Worm (Caenorhabditis elegans): ENCODE results near the gene nsph-1.1.
A peak's percentile ranks its signal among the peaks of the same experiment; 100 is the strongest.

Gene nsph-1.1

ce11 chrII:8785875-8786274 lies 19.3 kb downstream of the nsph-1.1 start:
- TF ChIP-seq dao-5 (tag; optimal IDR thresholded peaks at IDR 0.05) = no peak
- TF ChIP-seq him-1 (tag; optimal IDR thresholded peaks at IDR 0.05) = no peak
- TF ChIP-seq W03F9.2 (tag; optimal IDR thresholded peaks at IDR 0.05) = no peak

- no peak for TF ChIP-seq dao-5 (tag; optimal IDR thresholded peaks at IDR 0.05)
- peak; percentile 68 for TF ChIP-seq him-1 (tag; optimal IDR thresholded peaks at IDR 0.05)
- TF ChIP-seq W03F9.2 (tag; optimal IDR thresholded peaks at IDR 0.05) = peak; percentile 84
Observed at ce11 chrII:8787376-8787775, 20.8 kb downstream of the nsph-1.1 start.

DNA sequence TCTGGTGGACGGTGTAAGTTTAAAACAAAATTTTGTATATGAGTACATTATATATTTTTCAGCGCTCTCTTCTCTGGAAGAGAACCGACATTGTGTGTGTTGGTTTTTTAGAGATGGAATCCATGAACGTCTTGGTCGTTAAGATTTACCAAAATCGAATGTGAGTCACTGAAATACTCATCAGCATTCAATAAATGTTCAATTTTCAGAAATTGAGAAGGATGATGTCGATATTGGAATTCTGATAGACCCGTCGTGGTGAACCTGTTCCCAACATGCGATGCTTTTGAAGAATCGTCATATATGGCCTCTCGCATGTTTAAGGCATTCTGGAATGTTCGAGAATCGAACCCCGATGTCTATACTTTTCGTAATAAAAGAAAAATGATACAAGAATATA lies 22.2 kb downstream of the nsph-1.1 start:
- TF ChIP-seq dao-5 (tag; optimal IDR thresholded peaks at IDR 0.05) = no peak
- TF ChIP-seq W03F9.2 (tag; optimal IDR thresholded peaks at IDR 0.05) = no peak
- no peak for TF ChIP-seq him-1 (tag; optimal IDR thresholded peaks at IDR 0.05)

DNA sequence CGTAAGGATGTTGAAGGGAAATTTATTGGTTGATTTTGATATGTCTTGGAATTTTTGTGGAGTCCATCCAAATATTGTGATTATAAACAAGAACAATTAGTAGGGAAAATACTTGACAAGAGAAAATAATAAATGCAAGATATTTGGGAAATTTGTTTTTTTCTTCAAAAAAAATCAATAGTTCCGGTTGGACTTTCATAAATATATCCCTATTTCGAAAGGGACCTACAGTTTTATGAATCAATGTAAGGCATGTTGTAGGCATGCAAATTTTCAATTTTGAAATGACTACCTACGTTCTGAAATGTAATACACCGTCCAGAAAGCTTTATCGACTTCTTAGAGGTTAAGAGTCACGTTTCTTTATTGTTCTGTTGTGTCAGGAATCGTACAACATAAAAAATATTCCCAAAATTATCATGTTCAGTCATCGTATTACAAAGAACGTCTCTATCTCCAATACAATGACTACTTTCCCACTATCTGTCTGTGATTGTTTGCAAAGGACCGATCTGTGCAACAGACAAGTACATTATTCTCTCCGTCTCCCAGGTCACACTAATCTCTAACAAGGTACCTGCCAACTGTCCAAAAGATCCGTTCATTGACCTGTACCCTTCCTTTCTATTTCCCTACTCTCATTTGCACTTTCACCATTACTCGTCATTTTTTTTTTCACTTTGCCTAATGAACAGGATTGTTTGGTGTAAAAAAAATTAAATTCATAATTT lies 23.4 kb downstream of the nsph-1.1 start, which contains the start of gene F07H5.13:
TSS of gene F07H5.13 (plus strand) at position 730 of the 731 bp plus-strand sequence.
- TF ChIP-seq W03F9.2 (tag; optimal IDR thresholded peaks at IDR 0.05) = peak; percentile 53
- no peak for TF ChIP-seq dao-5 (tag; optimal IDR thresholded peaks at IDR 0.05)
- no peak for TF ChIP-seq him-1 (tag; optimal IDR thresholded peaks at IDR 0.05)

DNA sequence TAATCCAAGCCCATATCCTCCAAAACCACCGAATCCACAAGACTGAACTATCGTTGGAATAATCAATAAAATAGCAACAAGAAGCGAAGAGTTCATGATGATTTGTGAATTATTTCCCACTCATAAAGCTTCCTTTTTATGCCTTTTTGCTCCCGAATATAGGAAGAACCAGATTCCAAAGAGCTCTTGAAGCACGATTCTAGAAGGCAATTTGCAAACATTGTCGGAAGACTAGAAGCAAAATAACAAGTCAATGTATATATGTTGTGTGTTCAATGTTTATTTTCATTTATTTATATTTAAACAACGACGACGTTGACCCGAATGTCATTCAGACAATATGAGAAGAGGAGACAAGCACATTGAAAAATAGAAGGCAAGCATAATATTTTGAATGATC lies 26.1 kb downstream of the nsph-1.1 start, which contains the start of gene idpa-2:
TSS of gene idpa-2 (minus strand) at position 101 of the 400 bp plus-strand sequence.
- TF ChIP-seq dao-5 (tag; optimal IDR thresholded peaks at IDR 0.05) = no peak

- TF ChIP-seq W03F9.2 (tag; optimal IDR thresholded peaks at IDR 0.05) (no peak), him-1 (tag; optimal IDR thresholded peaks at IDR 0.05) (no peak), dao-5 (tag; optimal IDR thresholded peaks at IDR 0.05) (no peak)
Observed at ce11 chrII:8794072-8794471, 27.5 kb downstream of the nsph-1.1 start, which contains the start of gene F07H5.7. Gene F07H5.7, minus strand, starts transcription at chrII:8794172.

DNA sequence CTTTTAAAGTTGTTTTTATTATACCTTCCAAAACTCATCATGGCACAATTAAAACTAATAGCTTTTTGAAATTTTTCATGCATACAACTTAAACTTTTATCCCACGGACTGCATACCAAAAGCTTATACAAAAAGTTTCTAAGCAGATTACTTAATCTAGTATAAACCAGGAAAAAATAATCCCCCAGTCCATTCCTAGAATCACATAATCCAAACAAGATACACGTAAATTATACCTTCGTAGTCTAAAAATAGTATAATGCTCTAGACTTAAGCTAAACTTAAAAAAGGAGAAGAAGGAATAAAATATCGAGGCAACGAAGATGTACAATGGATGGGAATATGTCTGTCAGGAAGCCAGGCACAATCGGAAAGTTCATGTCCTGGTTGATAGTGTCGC lies 28.7 kb downstream of the nsph-1.1 start:
- TF ChIP-seq him-1 (tag; optimal IDR thresholded peaks at IDR 0.05) (no peak), dao-5 (tag; optimal IDR thresholded peaks at IDR 0.05) (no peak), W03F9.2 (tag; optimal IDR thresholded peaks at IDR 0.05) (no peak)

ce11 chrII:8796391-8796790 lies 29.8 kb downstream of the nsph-1.1 start:
- TF ChIP-seq him-1 (tag; optimal IDR thresholded peaks at IDR 0.05) = peak; percentile 90
- peak; percentile 6 for TF ChIP-seq W03F9.2 (tag; optimal IDR thresholded peaks at IDR 0.05)
- no peak for TF ChIP-seq dao-5 (tag; optimal IDR thresholded peaks at IDR 0.05)

- TF ChIP-seq him-1 (tag; optimal IDR thresholded peaks at IDR 0.05) (no peak), W03F9.2 (tag; optimal IDR thresholded peaks at IDR 0.05) (no peak), dao-5 (tag; optimal IDR thresholded peaks at IDR 0.05) (no peak)
Observed at ce11 chrII:8799725-8800124, 33.1 kb downstream of the nsph-1.1 start.

DNA sequence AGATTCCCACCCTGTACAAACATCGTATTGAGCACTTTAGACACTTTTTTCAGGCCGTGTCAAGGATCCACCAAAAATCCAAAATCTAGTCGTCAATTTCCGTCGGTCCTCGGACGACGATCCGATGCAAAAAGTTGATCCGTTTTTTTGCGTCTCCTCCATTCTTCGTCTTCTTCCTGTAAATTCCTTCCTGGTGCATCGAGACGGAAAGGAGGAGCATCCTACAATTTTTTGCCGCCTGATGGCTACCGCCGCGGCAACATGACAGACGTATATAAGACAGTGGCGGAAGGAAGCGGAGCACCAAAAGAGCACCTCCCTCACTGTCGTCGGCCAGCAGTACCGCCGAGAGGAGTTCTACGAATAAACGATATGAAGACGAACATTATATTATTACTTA lies 34.3 kb downstream of the nsph-1.1 start, which contains the start of gene appg-2:
TSS of gene appg-2 (plus strand) at position 301 of the 400 bp plus-strand sequence.
- no peak for TF ChIP-seq W03F9.2 (tag; optimal IDR thresholded peaks at IDR 0.05)
- no peak for TF ChIP-seq him-1 (tag; optimal IDR thresholded peaks at IDR 0.05)
- TF ChIP-seq dao-5 (tag; optimal IDR thresholded peaks at IDR 0.05) = no peak

ce11 chrII:8806921-8807320 lies 40.3 kb downstream of the nsph-1.1 start, which contains the start of gene pho-13:
Gene pho-13, minus strand, starts transcription at chrII:8807021.
- TF ChIP-seq W03F9.2 (tag; optimal IDR thresholded peaks at IDR 0.05) (no peak), dao-5 (tag; optimal IDR thresholded peaks at IDR 0.05) (no peak), him-1 (tag; optimal IDR thresholded peaks at IDR 0.05) (no peak)

- TF ChIP-seq W03F9.2 (tag; optimal IDR thresholded peaks at IDR 0.05) (no peak), dao-5 (tag; optimal IDR thresholded peaks at IDR 0.05) (no peak), him-1 (tag; optimal IDR thresholded peaks at IDR 0.05) (no peak)
Observed at ce11 chrII:8808482-8808881, 41.9 kb downstream of the nsph-1.1 start, which contains the start of gene F07H5.10. Gene F07H5.10, minus strand, starts transcription at chrII:8808582.

- TF ChIP-seq W03F9.2 (tag; optimal IDR thresholded peaks at IDR 0.05) = peak; percentile 60
- TF ChIP-seq him-1 (tag; optimal IDR thresholded peaks at IDR 0.05) = no peak
Observed at ce11 chrII:8810679-8811413, 44.3 kb downstream of the nsph-1.1 start, which contains the start of the genes F46C5.9 and rer-1. Gene F46C5.9, minus strand, starts transcription at chrII:8810729. Gene rer-1, plus strand, starts transcription at chrII:8811370.

ce11 chrII:8811825-8812224 lies 45.2 kb downstream of the nsph-1.1 start:
- TF ChIP-seq dao-5 (tag; optimal IDR thresholded peaks at IDR 0.05) (no peak), him-1 (tag; optimal IDR thresholded peaks at IDR 0.05) (no peak), W03F9.2 (tag; optimal IDR thresholded peaks at IDR 0.05) (no peak)

Measured in whole organism, L4/young adult.